Worm (Caenorhabditis elegans) whole organism, L4 larva: ENCODE results near the gene ins-11.

Experiments used
- F44E2.7 ChIP-seq: fragments of 200-800 bp; sonication (Bioruptor generic); IDR thresholded peaks from 2 replicates; pipeline ENCODE4 v2.1.2; 2022; ENCODE audit warnings: missing genetic modification characterization, missing compliant biosample characterization
- fkh-10 ChIP-seq: fragments of 150-350 bp; optimal IDR thresholded peaks from 2 replicates; lab custom pipeline; 2014; ENCODE audit warnings: missing biosample characterization, missing genetic modification reagents, missing genetic modification characterization
- nhr-25 ChIP-seq: sonication (generic microtip); optimal IDR thresholded peaks from 2 replicates; lab custom pipeline; 2017; ENCODE audit warnings: missing genetic modification characterization, mild to moderate bottlenecking, missing compliant biosample characterization, antibody characterized with exemption, moderate library complexity, borderline replicate concordance; ENCODE audit not compliant: insufficient read depth
- sdz-12 ChIP-seq: fragments of 200-800 bp; sonication (Bioruptor generic); optimal IDR thresholded peaks from 2 replicates; lab custom pipeline; 2018; ENCODE audit warnings: mild to moderate bottlenecking, missing genetic modification characterization, missing compliant biosample characterization
- snpc-4 ChIP-seq: fragments of 150-350 bp; optimal IDR thresholded peaks from 2 replicates; lab custom pipeline; 2014; ENCODE audit warnings: missing biosample characterization, missing genetic modification characterization
- zag-1 ChIP-seq: fragments of 150-350 bp; optimal IDR thresholded peaks from 2 replicates; lab custom pipeline; 2014; ENCODE audit warnings: missing biosample characterization, missing genetic modification characterization

ce11 chrII:5570272-5570671 is 13.7 kb downstream of the ins-11 start, which contains the start of the genes C17C3.1 and C17C3.15:
- TF ChIP-seq fkh-10 (no peak), snpc-4 (no peak), sdz-12 (GFP tag; lab: Kevin White, UChicago) (no peak), nhr-25 (tag; lab: Kevin White, UChicago) (no peak), zag-1 (no peak), F44E2.7 (GFP tag; lab: Robert Waterston, UW) (no peak)
